Worm (Caenorhabditis elegans) whole organism, L4/young adult: ENCODE results near the gene syx-6.

ENCODE experiments used
- W03F9.2 ChIP-seq: fragments of 150-350 bp; optimal IDR thresholded peaks from 2 replicates; lab custom pipeline; 2014; ENCODE audit warnings: missing biosample characterization, missing genetic modification characterization
- dao-5 ChIP-seq: sonication (generic microtip); optimal IDR thresholded peaks from 2 replicates; lab custom pipeline; 2016; ENCODE audit warnings: missing genotype, missing genetic modification characterization, moderate library complexity, missing compliant biosample characterization
- him-1 ChIP-seq: sonication (generic microtip); optimal IDR thresholded peaks from 2 replicates; lab custom pipeline; 2016; ENCODE audit warnings: missing genotype, missing genetic modification reagents, missing genetic modification characterization, missing compliant biosample characterization

DNA sequence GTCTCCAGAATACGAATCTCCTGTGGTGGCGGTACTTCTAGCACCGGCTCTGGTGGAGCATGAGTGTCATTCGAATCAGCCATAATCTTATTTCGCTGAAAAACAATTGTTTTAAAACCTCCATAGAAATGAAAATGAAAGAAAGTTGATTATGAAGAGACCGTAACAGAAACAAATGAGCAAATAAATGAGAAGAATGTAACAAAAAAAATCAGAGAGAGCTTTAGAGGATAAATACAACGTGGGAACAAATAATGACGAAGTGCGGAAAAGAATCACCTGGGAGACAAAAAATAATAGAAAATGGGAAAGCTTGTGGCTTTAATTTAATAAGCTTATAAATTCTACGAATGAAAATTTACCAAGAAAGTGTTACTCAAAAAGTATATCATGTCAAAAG, 37.3 kb upstream of the syx-6 start, which contains the start of gene spc-1:
- TF ChIP-seq him-1 (tag; lab: Kevin White, UChicago), result no peak
- no peak for TF ChIP-seq W03F9.2
- TF ChIP-seq dao-5 (tag; lab: Kevin White, UChicago), result no peak
